Worm (Caenorhabditis elegans): ENCODE measurements around the gene T05B4.10.

DNA sequence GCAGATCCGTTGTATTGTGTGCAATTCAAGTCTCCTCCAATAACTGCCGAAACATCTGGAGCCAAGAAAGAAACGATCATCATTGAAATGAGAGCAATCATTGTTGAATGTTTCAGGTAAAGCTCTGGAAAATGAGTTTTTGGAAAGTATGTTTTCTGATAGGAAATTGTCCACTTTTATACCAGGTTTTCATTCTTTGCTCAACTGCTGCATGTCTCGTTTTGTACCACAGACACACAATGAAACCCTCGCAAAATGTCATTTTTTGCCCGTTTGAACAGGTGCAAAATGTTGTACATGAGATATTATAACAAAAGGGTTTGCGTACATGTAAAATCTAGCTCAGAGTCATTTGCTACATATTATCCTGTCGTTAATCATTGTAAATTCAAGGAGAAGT is at the start of gene T05B4.10:
- TF ChIP-seq lsy-2 (tag; optimal IDR thresholded peaks at IDR 0.05) (no peak), mep-1 (tag; optimal IDR thresholded peaks at IDR 0.05) (no peak), ztf-11 (tag; optimal IDR thresholded peaks at IDR 0.05) (no peak), ama-1 (optimal IDR thresholded peaks at IDR 0.05) (no peak), fos-1 (tag; optimal IDR thresholded peaks at IDR 0.05) (no peak), Y116A8C.19 (tag; optimal IDR thresholded peaks at IDR 0.05; ENCODE audit: borderline replicate concordance) (no peak), nhr-237 (tag; optimal IDR thresholded peaks at IDR 0.05) (no peak)
